Fruit fly (Drosophila melanogaster): Measurements from ENCODE around the gene Veneno.

Gene Veneno

dm6 chr3R:8327967-8328789, 34.2 kb downstream of the Veneno start:
- TF ChIP-seq h (optimal IDR thresholded peaks at IDR 0.05): no peak
- TF ChIP-seq insv (optimal IDR thresholded peaks at IDR 0.05): no peak
- TF ChIP-seq psq (optimal IDR thresholded peaks at IDR 0.05): no peak
- no peak for TF ChIP-seq Sin3A (optimal IDR thresholded peaks at IDR 0.05)
- no peak for TF ChIP-seq Myc (optimal IDR thresholded peaks at IDR 0.05)
- TF ChIP-seq ttk (optimal IDR thresholded peaks at IDR 0.05): no peak

dm6 chr3R:8326884-8327283, 35.5 kb downstream of the Veneno start:
- no peak for TF ChIP-seq ttk (optimal IDR thresholded peaks at IDR 0.05)
- TF ChIP-seq Myc (optimal IDR thresholded peaks at IDR 0.05): no peak
- TF ChIP-seq psq (optimal IDR thresholded peaks at IDR 0.05): no peak
- TF ChIP-seq h (optimal IDR thresholded peaks at IDR 0.05): no peak
- no peak for TF ChIP-seq Sin3A (optimal IDR thresholded peaks at IDR 0.05)

dm6 chr3R:8324016-8324415, 38.3 kb downstream of the Veneno start, which contains the start of gene CG7443:
TSS of gene CG7443 (plus strand) at chr3R:8324316.
- no peak for TF ChIP-seq Sin3A (optimal IDR thresholded peaks at IDR 0.05)

- no peak for TF ChIP-seq Sin3A (optimal IDR thresholded peaks at IDR 0.05)
- no peak for TF ChIP-seq h (optimal IDR thresholded peaks at IDR 0.05)
- TF ChIP-seq ttk (optimal IDR thresholded peaks at IDR 0.05): no peak
- TF ChIP-seq psq (optimal IDR thresholded peaks at IDR 0.05): no peak
- TF ChIP-seq insv (optimal IDR thresholded peaks at IDR 0.05): no peak
- no peak for TF ChIP-seq Myc (optimal IDR thresholded peaks at IDR 0.05)
Observed at dm6 chr3R:8321447-8321846, 40.9 kb downstream of the Veneno start, which contains the start of gene Or85a. TSS of gene Or85a (plus strand) at chr3R:8321747.

- TF ChIP-seq psq (optimal IDR thresholded peaks at IDR 0.05) (no peak), ttk (optimal IDR thresholded peaks at IDR 0.05) (no peak), h (optimal IDR thresholded peaks at IDR 0.05) (no peak)
Observed at dm6 chr3R:8317709-8318335, 44.5 kb downstream of the Veneno start.

dm6 chr3R:8317215-8317614, 45.1 kb downstream of the Veneno start, which contains the start of gene Ctr1B:
TSS of gene Ctr1B (plus strand) at chr3R:8317612.
- TF ChIP-seq Myc (optimal IDR thresholded peaks at IDR 0.05): no peak
- TF ChIP-seq psq (optimal IDR thresholded peaks at IDR 0.05): no peak

dm6 chr3R:8316344-8317105, 45.8 kb downstream of the Veneno start, which contains the start of gene Coq2:
TSS of gene Coq2 (minus strand) at chr3R:8316543.
- TF ChIP-seq ttk (optimal IDR thresholded peaks at IDR 0.05) (no peak), Myc (optimal IDR thresholded peaks at IDR 0.05) (no peak), psq (optimal IDR thresholded peaks at IDR 0.05) (no peak), h (optimal IDR thresholded peaks at IDR 0.05) (no peak), insv (optimal IDR thresholded peaks at IDR 0.05) (no peak), Sin3A (optimal IDR thresholded peaks at IDR 0.05) (no peak)

- TF ChIP-seq h (optimal IDR thresholded peaks at IDR 0.05): no peak
- TF ChIP-seq psq (optimal IDR thresholded peaks at IDR 0.05): no peak
- no peak for TF ChIP-seq insv (optimal IDR thresholded peaks at IDR 0.05)
Observed at dm6 chr3R:8313038-8313437, 49.3 kb downstream of the Veneno start, which contains the start of gene CG7483. TSS of gene CG7483 (plus strand) at chr3R:8313208.

- no peak for TF ChIP-seq Sin3A (optimal IDR thresholded peaks at IDR 0.05)
- no peak for TF ChIP-seq psq (optimal IDR thresholded peaks at IDR 0.05)
- no peak for TF ChIP-seq h (optimal IDR thresholded peaks at IDR 0.05)
- no peak for TF ChIP-seq insv (optimal IDR thresholded peaks at IDR 0.05)
- TF ChIP-seq Myc (optimal IDR thresholded peaks at IDR 0.05): no peak
- no peak for TF ChIP-seq ttk (optimal IDR thresholded peaks at IDR 0.05)
Observed at dm6 chr3R:8312037-8312436, 50.3 kb downstream of the Veneno start, which contains the start of the genes CG11694 and CG11698. TSS of gene CG11694 (minus strand) at chr3R:8312137. TSS of gene CG11698 (plus strand) at chr3R:8312188.

dm6 chr3R:8310678-8311077, 51.7 kb downstream of the Veneno start, which contains the start of gene CG11693:
TSS of gene CG11693 (minus strand) at chr3R:8310778.
- TF ChIP-seq Sin3A (optimal IDR thresholded peaks at IDR 0.05): no peak
- no peak for TF ChIP-seq psq (optimal IDR thresholded peaks at IDR 0.05)
- no peak for TF ChIP-seq insv (optimal IDR thresholded peaks at IDR 0.05)
- no peak for TF ChIP-seq Myc (optimal IDR thresholded peaks at IDR 0.05)
- no peak for TF ChIP-seq ttk (optimal IDR thresholded peaks at IDR 0.05)
- no peak for TF ChIP-seq h (optimal IDR thresholded peaks at IDR 0.05)

Data from Kc167 (cell line).